Worm (Caenorhabditis elegans) whole organism, mixed stage, embryonic: ENCODE measurements around the gene ctsa-4.2.

ENCODE experiments used
- M03D4.4 ChIP-seq: sonication (generic microtip); optimal IDR thresholded peaks from 2 replicates; lab custom pipeline; 2017; ENCODE audit warnings: mild to moderate bottlenecking, missing genetic modification characterization, missing compliant biosample characterization
- blmp-1 ChIP-seq: fragments of 150-350 bp; optimal IDR thresholded peaks from 2 replicates; lab custom pipeline; 2014; ENCODE audit warnings: missing biosample characterization, missing genetic modification characterization
- ceh-39 ChIP-seq: fragments of 150-350 bp; optimal IDR thresholded peaks from 2 replicates; lab custom pipeline; 2014; ENCODE audit warnings: missing biosample characterization, missing genetic modification characterization
- ceh-83 ChIP-seq: fragments of 200-800 bp; sonication (Bioruptor generic); optimal IDR thresholded peaks from 2 replicates; lab custom pipeline; 2018; ENCODE audit warnings: mild to moderate bottlenecking, missing genetic modification characterization, missing compliant biosample characterization
- ces-1 ChIP-seq: fragments of 150-350 bp; optimal IDR thresholded peaks from 2 replicates; lab custom pipeline; 2014; ENCODE audit warnings: missing biosample characterization, missing genetic modification reagents, missing genetic modification characterization
- cnd-1 ChIP-seq: fragments of 200-800 bp; sonication (Bioruptor generic); optimal IDR thresholded peaks from 2 replicates; lab custom pipeline; 2018; ENCODE audit warnings: mild to moderate bottlenecking, missing genetic modification characterization, missing compliant biosample characterization
- drap-1 ChIP-seq: fragments of 200-800 bp; sonication (Bioruptor generic); optimal IDR thresholded peaks from 3 replicates; lab custom pipeline; 2018; ENCODE audit warnings: mild to moderate bottlenecking, missing genetic modification characterization, missing compliant biosample characterization
- elt-1 ChIP-seq: sonication (generic microtip); optimal IDR thresholded peaks from 2 replicates; lab custom pipeline; 2017; ENCODE audit warnings: missing genetic modification characterization, mild to moderate bottlenecking, missing compliant biosample characterization, antibody characterized with exemption, moderate library complexity, borderline replicate concordance; ENCODE audit not compliant: insufficient read depth
- elt-3 ChIP-seq: fragments of 150-350 bp; optimal IDR thresholded peaks from 2 replicates; lab custom pipeline; 2014; ENCODE audit warnings: missing biosample characterization, missing genetic modification characterization
- flh-1 ChIP-seq: fragments of 200-800 bp; sonication (Bioruptor generic); optimal IDR thresholded peaks from 2 replicates; lab custom pipeline; 2018; ENCODE audit warnings: mild to moderate bottlenecking, missing genetic modification characterization, moderate library complexity, missing compliant biosample characterization
- ham-2 ChIP-seq: fragments of 200-800 bp; sonication (Bioruptor generic); optimal IDR thresholded peaks from 2 replicates; lab custom pipeline; 2018; ENCODE audit warnings: mild to moderate bottlenecking, missing genetic modification characterization, missing compliant biosample characterization
- hlh-1 ChIP-seq: fragments of 150-350 bp; optimal IDR thresholded peaks from 2 replicates; lab custom pipeline; 2014; ENCODE audit warnings: missing biosample characterization, missing genetic modification reagents, missing genetic modification characterization
- lin-13 ChIP-seq: fragments of 150-350 bp; optimal IDR thresholded peaks from 2 replicates; lab custom pipeline; 2014; ENCODE audit warnings: missing biosample characterization, missing genetic modification characterization
- lin-32 ChIP-seq: fragments of 200-800 bp; sonication (Bioruptor generic); optimal IDR thresholded peaks from 2 replicates; lab custom pipeline; 2018; ENCODE audit warnings: mild to moderate bottlenecking, missing genetic modification characterization, missing compliant biosample characterization
- lsy-2 ChIP-seq: fragments of 150-350 bp; optimal IDR thresholded peaks from 2 replicates; lab custom pipeline; 2014; ENCODE audit warnings: missing biosample characterization, missing genetic modification characterization
- mab-5 ChIP-seq: fragments of 150-350 bp; optimal IDR thresholded peaks from 2 replicates; lab custom pipeline; 2014; ENCODE audit warnings: missing biosample characterization, missing genetic modification characterization
- mep-1 ChIP-seq: fragments of 150-350 bp; optimal IDR thresholded peaks from 2 replicates; lab custom pipeline; 2017; ENCODE audit warnings: missing biosample characterization, missing genetic modification reagents, missing genetic modification characterization, inconsistent platforms
- mls-2 ChIP-seq: sonication (generic microtip); optimal IDR thresholded peaks from 2 replicates; lab custom pipeline; 2016; ENCODE audit warnings: mild to moderate bottlenecking, missing genetic modification characterization, moderate library complexity, missing compliant biosample characterization
- nhr-2 ChIP-seq: fragments of 150-350 bp; optimal IDR thresholded peaks from 2 replicates; lab custom pipeline; 2014; ENCODE audit warnings: missing biosample characterization, missing genetic modification characterization
- nhr-237 ChIP-seq: fragments of 150-350 bp; optimal IDR thresholded peaks from 2 replicates; lab custom pipeline; 2014; ENCODE audit warnings: missing biosample characterization, missing genetic modification characterization
- nhr-28 ChIP-seq: fragments of 150-350 bp; optimal IDR thresholded peaks from 2 replicates; lab custom pipeline; 2014; ENCODE audit warnings: missing biosample characterization, missing genetic modification characterization
- nhr-76 ChIP-seq: sonication (generic microtip); optimal IDR thresholded peaks from 2 replicates; lab custom pipeline; 2017; ENCODE audit warnings: missing biosample characterization, missing genetic modification characterization
- pha-4 ChIP-seq: fragments of 150-350 bp; optimal IDR thresholded peaks from 2 replicates; lab custom pipeline; 2018; ENCODE audit warnings: missing biosample characterization, missing genetic modification reagents, missing genetic modification characterization
- sem-2 ChIP-seq: fragments of 200-800 bp; sonication (Bioruptor generic); optimal IDR thresholded peaks from 2 replicates; lab custom pipeline; 2018; ENCODE audit warnings: mild to moderate bottlenecking, missing genetic modification characterization, missing compliant biosample characterization
- snpc-4 ChIP-seq: fragments of 150-350 bp; optimal IDR thresholded peaks from 2 replicates; lab custom pipeline; 2014; ENCODE audit warnings: missing biosample characterization, missing genetic modification characterization
- sptf-1 ChIP-seq: sonication (generic microtip); optimal IDR thresholded peaks from 2 replicates; lab custom pipeline; 2017; ENCODE audit warnings: mild to moderate bottlenecking, missing genetic modification characterization, moderate library complexity, missing compliant biosample characterization
- tbx-8 ChIP-seq: fragments of 200-800 bp; sonication (Bioruptor generic); optimal IDR thresholded peaks from 2 replicates; lab custom pipeline; 2018; ENCODE audit warnings: mild to moderate bottlenecking, missing genetic modification characterization, moderate library complexity, missing compliant biosample characterization
- unc-120 ChIP-seq: sonication (generic microtip); optimal IDR thresholded peaks from 2 replicates; lab custom pipeline; 2017; ENCODE audit warnings: missing genetic modification characterization, missing compliant biosample characterization; ENCODE audit not compliant: poor library complexity, severe bottlenecking
- unc-39 ChIP-seq: fragments of 150-350 bp; optimal IDR thresholded peaks from 2 replicates; lab custom pipeline; 2014; ENCODE audit warnings: missing biosample characterization, missing genetic modification characterization
- unc-62 ChIP-seq: fragments of 150-350 bp; optimal IDR thresholded peaks from 2 replicates; lab custom pipeline; 2014; ENCODE audit warnings: missing biosample characterization, missing genetic modification reagents, missing genetic modification characterization
- zip-8 ChIP-seq: fragments of 150-350 bp; optimal IDR thresholded peaks from 2 replicates; lab custom pipeline; 2014; ENCODE audit warnings: missing biosample characterization, missing genetic modification characterization
- ztf-11 ChIP-seq: fragments of 150-350 bp; optimal IDR thresholded peaks from 2 replicates; lab custom pipeline; 2014; ENCODE audit warnings: missing biosample characterization, missing genetic modification characterization

The ctsa-4.2 gene

DNA sequence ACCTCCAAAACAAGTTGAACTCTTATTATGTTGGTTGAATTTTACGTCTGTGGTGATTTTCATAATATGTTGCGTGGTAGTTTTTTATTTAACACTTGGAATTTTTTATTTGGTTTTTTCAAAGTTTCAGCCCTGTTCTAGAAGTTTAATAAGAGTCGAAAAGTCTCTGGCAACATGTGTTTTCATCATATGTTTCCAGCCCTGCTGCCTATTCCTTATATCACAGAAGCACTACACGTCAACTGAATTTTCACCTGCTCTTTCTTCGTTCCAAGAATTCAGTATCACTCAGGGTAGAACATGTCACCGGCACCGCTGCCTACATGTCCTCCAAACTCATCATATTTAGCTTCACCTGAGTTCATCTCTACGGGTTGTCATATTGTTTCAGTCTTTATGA is 1.8 kb upstream of the ctsa-4.2 start, which contains the start of gene srh-40:
Gene srh-40, plus strand, starts transcription at position 301 of the 400 bp plus-strand sequence.
- TF ChIP-seq elt-3 (tag; lab: Kevin White, UChicago) (no peak), pha-4 (tag; lab: Kevin White, UChicago) (no peak), mab-5 (tag; lab: Kevin White, UChicago) (no peak), lin-32 (no peak), drap-1 (no peak), ceh-39 (tag; lab: Kevin White, UChicago) (no peak), blmp-1 (tag; lab: Kevin White, UChicago) (no peak), mls-2 (tag; lab: Kevin White, UChicago) (no peak)

DNA sequence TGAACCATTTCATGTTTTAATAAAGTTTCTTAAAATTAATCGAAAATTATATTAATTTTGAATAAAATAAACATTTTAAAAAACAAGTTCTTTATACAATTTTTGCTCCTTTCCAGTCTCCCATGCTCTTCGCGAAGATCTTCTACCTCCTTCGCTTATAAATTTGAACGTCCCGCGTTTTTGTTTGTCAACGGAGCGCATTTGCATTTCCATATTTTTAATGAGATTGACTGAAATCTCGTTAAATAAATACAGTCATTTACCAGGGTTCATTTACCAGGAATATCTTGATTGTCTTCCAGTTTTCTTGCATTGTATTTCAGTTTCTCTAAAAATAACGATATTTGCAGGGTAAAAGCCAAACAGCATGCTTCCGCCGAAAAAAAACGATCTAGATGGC is 2.7 kb downstream of the ctsa-4.2 start, which contains the start of gene cmtr-2:
Gene cmtr-2, plus strand, starts transcription at position 351 of the 400 bp plus-strand sequence.
- TF ChIP-seq lin-32 = no peak
- peak; percentile 96 for TF ChIP-seq ces-1
- no peak for TF ChIP-seq elt-1 (tag; lab: Kevin White, UChicago)
- TF ChIP-seq lsy-2 (tag; lab: Kevin White, UChicago) = peak; percentile 46
- no peak for TF ChIP-seq nhr-237 (tag; lab: Kevin White, UChicago)
- peak; percentile 44 for TF ChIP-seq mep-1 (tag; lab: Kevin White, UChicago)
- peak; percentile 37 for TF ChIP-seq nhr-2
- TF ChIP-seq pha-4 (tag; lab: Kevin White, UChicago) = peak; percentile 22

DNA sequence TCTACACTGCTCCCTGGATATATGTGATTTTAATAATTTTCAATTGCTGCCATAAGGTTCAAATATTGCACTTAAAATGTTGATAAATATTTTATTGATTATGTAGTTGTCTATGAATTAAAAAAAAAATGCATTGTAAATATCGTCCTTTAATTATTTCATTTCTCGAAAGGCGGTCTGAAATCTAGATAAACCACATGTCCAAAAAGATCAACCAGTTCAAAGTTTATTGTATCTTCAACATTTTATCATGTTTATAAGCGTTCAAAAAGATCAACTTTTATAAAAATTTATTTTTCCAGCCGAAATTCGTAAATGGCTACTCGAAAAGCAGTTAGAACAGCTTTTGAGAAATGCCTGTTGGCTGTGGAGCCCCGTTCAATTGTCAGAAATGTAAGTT is 7.6 kb downstream of the ctsa-4.2 start, which contains the start of gene C13B9.2:
Gene C13B9.2, plus strand, starts transcription at position 301 of the 400 bp plus-strand sequence.
- TF ChIP-seq unc-39 (no peak), ztf-11 (tag; lab: Kevin White, UChicago) (no peak), unc-120 (tag; lab: Kevin White, UChicago) (no peak), nhr-237 (tag; lab: Kevin White, UChicago) (no peak), ceh-83 (no peak), nhr-28 (tag; lab: Kevin White, UChicago) (no peak), M03D4.4 (tag; lab: Kevin White, UChicago) (no peak), nhr-76 (tag; lab: Kevin White, UChicago) (no peak), tbx-8 (GFP tag; lab: Kevin White, UChicago) (no peak), nhr-2 (no peak), elt-1 (tag; lab: Kevin White, UChicago) (no peak)

DNA sequence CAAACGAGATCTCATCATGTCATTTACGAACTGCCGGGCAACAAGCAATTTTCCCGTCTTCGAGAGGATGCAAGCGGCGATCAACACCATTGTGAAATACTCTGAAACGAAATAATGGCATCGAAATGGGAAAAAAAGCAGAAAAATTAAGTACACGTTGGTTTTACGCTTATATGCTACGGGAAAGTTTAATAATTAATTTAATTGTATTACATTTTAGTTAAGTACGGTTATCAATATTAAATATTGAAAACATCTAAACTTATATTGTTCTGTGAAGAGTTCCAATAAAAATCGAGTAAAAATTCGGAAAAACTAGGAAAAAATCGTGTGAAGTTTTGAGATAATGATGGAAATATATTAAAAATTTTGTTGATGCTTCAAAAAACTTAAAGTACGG is 12.5 kb downstream of the ctsa-4.2 start, which contains the start of gene copd-1:
Gene copd-1, minus strand, starts transcription at position 101 of the 400 bp plus-strand sequence.
- TF ChIP-seq sptf-1 (tag; lab: Kevin White, UChicago) = no peak
- TF ChIP-seq ceh-83 = no peak
- no peak for TF ChIP-seq mab-5 (tag; lab: Kevin White, UChicago)
- TF ChIP-seq nhr-237 (tag; lab: Kevin White, UChicago) = no peak
- no peak for TF ChIP-seq unc-120 (tag; lab: Kevin White, UChicago)
- TF ChIP-seq sem-2 (GFP tag; lab: Kevin White, UChicago) = no peak
- TF ChIP-seq lin-32 = no peak
- no peak for TF ChIP-seq nhr-28 (tag; lab: Kevin White, UChicago)
- TF ChIP-seq lsy-2 (tag; lab: Kevin White, UChicago) = no peak
- no peak for TF ChIP-seq ces-1
- TF ChIP-seq elt-1 (tag; lab: Kevin White, UChicago) = no peak
- TF ChIP-seq snpc-4 (tag; lab: Kevin White, UChicago) = no peak

DNA sequence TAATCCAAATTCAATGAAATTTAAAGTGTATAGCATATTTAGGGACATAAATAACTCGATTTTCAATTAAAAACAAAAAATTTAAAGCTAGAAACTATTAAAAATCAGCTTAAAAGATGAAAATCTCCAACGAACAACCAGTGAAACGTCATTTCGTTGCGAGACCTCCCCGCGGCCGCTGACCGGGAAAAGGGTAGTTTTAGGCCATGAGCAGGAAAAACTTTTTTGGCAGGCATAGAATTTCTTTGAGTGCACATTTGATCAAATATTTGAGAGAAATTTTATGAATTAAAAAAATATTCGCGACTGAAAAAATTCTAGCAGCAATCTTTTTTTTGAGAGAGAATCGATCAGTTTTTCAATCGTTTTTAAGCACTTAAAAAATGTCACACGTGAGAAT is 13.0 kb downstream of the ctsa-4.2 start:
- TF ChIP-seq lsy-2 (tag; lab: Kevin White, UChicago) (peak; percentile 32), mep-1 (tag; lab: Kevin White, UChicago) (peak; percentile 52), nhr-28 (tag; lab: Kevin White, UChicago) (no peak)

DNA sequence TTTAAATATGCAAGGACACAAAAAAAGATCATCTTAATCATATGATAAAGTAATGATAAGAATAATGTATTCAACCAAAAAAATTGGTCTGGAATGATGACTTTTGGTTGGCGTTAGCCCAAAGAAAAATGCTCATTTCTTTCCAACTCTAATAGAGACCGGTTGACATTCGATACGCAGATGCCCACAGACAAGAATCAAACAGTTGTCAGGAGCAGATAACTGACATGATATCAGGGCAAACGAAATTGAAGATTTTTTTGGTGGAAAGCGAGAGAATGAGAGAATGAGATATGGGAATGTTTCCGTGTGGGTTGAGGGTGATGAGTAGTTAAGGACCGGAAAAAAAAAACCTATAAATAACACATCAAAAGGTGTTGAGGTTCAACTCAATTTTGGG is 26.7 kb downstream of the ctsa-4.2 start:
- TF ChIP-seq drap-1 = no peak
- TF ChIP-seq cnd-1 (tag; lab: Kevin White, UChicago) = no peak
- no peak for TF ChIP-seq ham-2 (GFP tag; lab: Kevin White, UChicago)
- no peak for TF ChIP-seq blmp-1 (tag; lab: Kevin White, UChicago)
- TF ChIP-seq zip-8 (tag; lab: Kevin White, UChicago) = no peak
- no peak for TF ChIP-seq snpc-4 (tag; lab: Kevin White, UChicago)
- TF ChIP-seq flh-1 = no peak
- no peak for TF ChIP-seq mab-5 (tag; lab: Kevin White, UChicago)
- no peak for TF ChIP-seq tbx-8 (GFP tag; lab: Kevin White, UChicago)
- TF ChIP-seq lin-13 (tag; lab: Kevin White, UChicago) = no peak
- TF ChIP-seq ceh-39 (tag; lab: Kevin White, UChicago) = no peak
- no peak for TF ChIP-seq elt-3 (tag; lab: Kevin White, UChicago)
- TF ChIP-seq unc-120 (tag; lab: Kevin White, UChicago) = no peak
- TF ChIP-seq unc-39 = no peak
- TF ChIP-seq hlh-1 (tag; lab: Kevin White, UChicago) = peak; percentile 75
- no peak for TF ChIP-seq nhr-28 (tag; lab: Kevin White, UChicago)
- peak; percentile 50 for TF ChIP-seq unc-62 (GFP tag; lab: Kevin White, UChicago)
- TF ChIP-seq pha-4 (tag; lab: Kevin White, UChicago) = no peak
